Worm (Caenorhabditis elegans): ENCODE data around the gene Y97E10AL.1.

ce11 chrV:7985860-7986259 is at the start of gene Y97E10AL.1:
- no peak for TF ChIP-seq nhr-12 (tag; optimal IDR thresholded peaks at IDR 0.05)
- TF ChIP-seq ZK546.5 (tag; optimal IDR thresholded peaks at IDR 0.05), result no peak
- no peak for TF ChIP-seq unc-62 (GFP tag; optimal IDR thresholded peaks at IDR 0.05)
- no peak for TF ChIP-seq nhr-25 (tag; optimal IDR thresholded peaks at IDR 0.05)
- TF ChIP-seq gmeb-1 (tag; optimal IDR thresholded peaks at IDR 0.05), result no peak
- no peak for TF ChIP-seq nhr-237 (tag; optimal IDR thresholded peaks at IDR 0.05)
- TF ChIP-seq elt-3 (tag; optimal IDR thresholded peaks at IDR 0.05), result no peak

Measured in whole organism, L2 larva.